Fruit fly (Drosophila melanogaster) whole organism, embryonic: ENCODE measurements around the gene Doc2.

ENCODE experiments used
- Awh ChIP-seq: fragments of 200-800 bp; sonication (Bioruptor generic); IDR thresholded peaks from 2 replicates; pipeline ENCODE4, ENCODE4 v1.3.6; 2022; ENCODE audit warnings: missing biosample characterization, missing genetic modification characterization
- CG10979 ChIP-seq: fragments of 200-800 bp; sonication (Bioruptor generic); optimal IDR thresholded peaks from 2 replicates; lab custom pipeline; 2018; ENCODE audit warnings: missing biosample characterization, mild to moderate bottlenecking, missing genetic modification characterization, moderate library complexity
- CG12104 ChIP-seq: fragments of 200-800 bp; sonication (Bioruptor generic); optimal IDR thresholded peaks from 3 replicates; lab custom pipeline; 2016; ENCODE audit warnings: missing biosample characterization, missing genetic modification characterization
- CG1233 ChIP-seq: fragments of 200-800 bp; sonication (Bioruptor generic); optimal IDR thresholded peaks from 4 replicates; lab custom pipeline; 2018; ENCODE audit warnings: missing biosample characterization, mild to moderate bottlenecking, missing genetic modification characterization
- CG12659 ChIP-seq: fragments of 200-800 bp; sonication (Bioruptor generic); optimal IDR thresholded peaks from 3 replicates; lab custom pipeline; 2017; ENCODE audit warnings: mild to moderate bottlenecking, missing biosample characterization, missing genetic modification reagents, missing genetic modification characterization
- CG13894 ChIP-seq: fragments of 200-800 bp; sonication (Bioruptor generic); optimal IDR thresholded peaks from 3 replicates; lab custom pipeline; 2018; ENCODE audit warnings: missing biosample characterization, mild to moderate bottlenecking, missing genetic modification characterization, moderate library complexity
- CG1529 ChIP-seq: fragments of 200-800 bp; sonication (Bioruptor generic); optimal IDR thresholded peaks from 3 replicates; lab custom pipeline; 2018; ENCODE audit warnings: missing biosample characterization, missing genetic modification characterization
- CG15479 ChIP-seq: fragments of 200-800 bp; sonication (Bioruptor generic); optimal IDR thresholded peaks from 3 replicates; lab custom pipeline; 2019; ENCODE audit warnings: missing biosample characterization, mild to moderate bottlenecking, missing genetic modification characterization, moderate library complexity
- CG15696 ChIP-seq: fragments of 200-800 bp; sonication (Bioruptor generic); optimal IDR thresholded peaks from 2 replicates; lab custom pipeline; 2019; ENCODE audit warnings: missing biosample characterization, mild to moderate bottlenecking, missing genetic modification characterization, moderate library complexity
- CG16813 ChIP-seq: fragments of 200-800 bp; sonication (Bioruptor generic); IDR thresholded peaks from 3 replicates; pipeline ENCODE4 v1.3.6; 2022; ENCODE audit warnings: missing biosample characterization, missing genetic modification characterization; ENCODE audit not compliant: partially characterized antibody
- CG16815 ChIP-seq: fragments of 200-800 bp; sonication (Bioruptor generic); optimal IDR thresholded peaks from 3 replicates; lab custom pipeline; 2017; ENCODE audit warnings: missing biosample characterization, mild to moderate bottlenecking, missing genetic modification characterization
- CG18619 ChIP-seq: fragments of 200-800 bp; sonication (Bioruptor generic); optimal IDR thresholded peaks from 3 replicates; lab custom pipeline; 2017; ENCODE audit warnings: missing biosample characterization, mild to moderate bottlenecking, missing genetic modification characterization
- CG2116 ChIP-seq: fragments of 200-800 bp; sonication (Bioruptor generic); optimal IDR thresholded peaks from 3 replicates; lab custom pipeline; 2018; ENCODE audit warnings: missing biosample characterization, mild to moderate bottlenecking, missing genetic modification characterization
- CG2120 ChIP-seq: fragments of 200-800 bp; sonication (Bioruptor generic); optimal IDR thresholded peaks from 3 replicates; lab custom pipeline; 2016; ENCODE audit warnings: missing biosample characterization, missing genetic modification characterization
- CG2889 ChIP-seq: fragments of 200-800 bp; sonication (Bioruptor generic); IDR thresholded peaks from 3 replicates; pipeline ENCODE4 v1.3.6; 2022; ENCODE audit warnings: missing biosample characterization, missing genetic modification characterization
- CG32767 ChIP-seq: fragments of 200-800 bp; sonication (Bioruptor generic); IDR thresholded peaks from 2 replicates; pipeline ENCODE4 v1.3.6; 2022; ENCODE audit warnings: missing biosample characterization, missing genetic modification characterization
- CG32772 ChIP-seq: fragments of 200-800 bp; sonication (Bioruptor generic); IDR thresholded peaks from 2 replicates; pipeline ENCODE4 v1.3.6; 2022; ENCODE audit warnings: missing biosample characterization, missing genetic modification characterization
- CG6854 ChIP-seq: fragments of 200-800 bp; sonication (Bioruptor generic); optimal IDR thresholded peaks from 3 replicates; lab custom pipeline; 2017; ENCODE audit warnings: missing biosample characterization, mild to moderate bottlenecking, missing genetic modification characterization
- CG7271 ChIP-seq: fragments of 200-800 bp; sonication (Bioruptor generic); optimal IDR thresholded peaks from 2 replicates; lab custom pipeline; 2018; ENCODE audit warnings: missing biosample characterization, mild to moderate bottlenecking, missing genetic modification characterization, moderate library complexity
- CG7372 ChIP-seq: fragments of 200-800 bp; sonication (Bioruptor generic); IDR thresholded peaks from 2 replicates; pipeline ENCODE4 v1.3.6; 2022; ENCODE audit warnings: missing biosample characterization, missing genetic modification characterization
- CG7786 ChIP-seq: fragments of 200-800 bp; sonication (Bioruptor generic); optimal IDR thresholded peaks from 2 replicates; lab custom pipeline; 2016; ENCODE audit warnings: missing biosample characterization, missing genetic modification characterization
- Camta ChIP-seq: fragments of 200-800 bp; sonication (Bioruptor generic); optimal IDR thresholded peaks from 2 replicates; lab custom pipeline; 2016; ENCODE audit warnings: missing biosample characterization, missing genetic modification characterization
- Dek ChIP-seq: fragments of 200-800 bp; sonication (Bioruptor generic); optimal IDR thresholded peaks from 3 replicates; lab custom pipeline; 2019; ENCODE audit warnings: missing biosample characterization, mild to moderate bottlenecking, missing genetic modification characterization, moderate library complexity
- Dref ChIP-seq: fragments of 200-800 bp; sonication (Bioruptor generic); IDR thresholded peaks from 2 replicates; pipeline ENCODE4 v1.3.6; 2022; ENCODE audit warnings: missing biosample characterization, missing genetic modification characterization
- Elba2 ChIP-seq: fragments of 200-800 bp; sonication (Bioruptor generic); optimal IDR thresholded peaks from 3 replicates; lab custom pipeline; 2016; ENCODE audit warnings: missing biosample characterization, missing genetic modification characterization
- Gug ChIP-seq: fragments of 200-800 bp; sonication (Bioruptor generic); IDR thresholded peaks from 4 replicates; pipeline ENCODE4 v1.3.6; 2022; ENCODE audit warnings: missing biosample characterization, missing genetic modification characterization
- HLHmδ ChIP-seq: fragments of 200-800 bp; sonication (Bioruptor generic); optimal IDR thresholded peaks from 2 replicates; lab custom pipeline; 2018; ENCODE audit warnings: missing biosample characterization, mild to moderate bottlenecking, missing genetic modification characterization, moderate library complexity
- Hey ChIP-seq: fragments of 200-800 bp; sonication (Bioruptor generic); optimal IDR thresholded peaks from 3 replicates; lab custom pipeline; 2018; ENCODE audit warnings: missing biosample characterization, mild to moderate bottlenecking, missing genetic modification characterization
- Hmr ChIP-seq: fragments of 200-800 bp; sonication (Bioruptor generic); optimal IDR thresholded peaks from 3 replicates; lab custom pipeline; 2017; ENCODE audit warnings: mild to moderate bottlenecking, missing biosample characterization, missing genetic modification reagents, missing genetic modification characterization
- Myb ChIP-seq: fragments of 200-800 bp; sonication (Bioruptor generic); optimal IDR thresholded peaks from 2 replicates; lab custom pipeline; 2016; ENCODE audit warnings: missing biosample characterization, missing genetic modification characterization
- Oli ChIP-seq: fragments of 200-800 bp; sonication (Bioruptor generic); optimal IDR thresholded peaks from 2 replicates; lab custom pipeline; 2018; ENCODE audit warnings: missing biosample characterization, mild to moderate bottlenecking, missing genetic modification characterization, moderate library complexity
- Rfx ChIP-seq: fragments of 200-800 bp; sonication (Bioruptor generic); IDR thresholded peaks from 2 replicates; pipeline ENCODE4 v1.3.6; 2022; ENCODE audit warnings: missing biosample characterization, missing genetic modification characterization
- Side ChIP-seq: fragments of 200-800 bp; sonication (Bioruptor generic); optimal IDR thresholded peaks from 2 replicates; lab custom pipeline; 2016; ENCODE audit warnings: missing biosample characterization, missing genetic modification characterization
- TFAM ChIP-seq: fragments of 200-800 bp; sonication (Bioruptor generic); optimal IDR thresholded peaks from 2 replicates; lab custom pipeline; 2017; ENCODE audit warnings: missing biosample characterization, missing genetic modification characterization, inconsistent platforms
- caup ChIP-seq: fragments of 200-800 bp; sonication (Bioruptor generic); optimal IDR thresholded peaks from 3 replicates; lab custom pipeline; 2017; ENCODE audit warnings: missing biosample characterization, mild to moderate bottlenecking, missing genetic modification characterization, moderate library complexity; ENCODE audit not compliant: severe bottlenecking
- chif ChIP-seq, 2 experiments: fragments of 200-800 bp; sonication (Bioruptor generic); optimal IDR thresholded peaks; 3 replicates each; lab custom pipeline; 2016; ENCODE audit warnings: missing biosample characterization in 2 of 2, missing genetic modification characterization in 2 of 2
- cwo ChIP-seq: fragments of 200-800 bp; sonication (Bioruptor generic); optimal IDR thresholded peaks from 3 replicates; lab custom pipeline; 2017; ENCODE audit warnings: missing biosample characterization, missing genetic modification characterization, mild to moderate bottlenecking, moderate library complexity, missing genetic modification reagents
- kah ChIP-seq: fragments of 200-800 bp; sonication (Bioruptor generic); optimal IDR thresholded peaks from 2 replicates; lab custom pipeline; 2018; ENCODE audit warnings: missing biosample characterization, mild to moderate bottlenecking, missing genetic modification characterization
- lab ChIP-seq: fragments of 200-800 bp; sonication (Bioruptor generic); optimal IDR thresholded peaks from 3 replicates; lab custom pipeline; 2017; ENCODE audit warnings: missing biosample characterization, missing genetic modification characterization, mild to moderate bottlenecking, moderate library complexity, missing genetic modification reagents
- lmd ChIP-seq: fragments of 200-800 bp; sonication (Bioruptor generic); IDR thresholded peaks from 2 replicates; pipeline ENCODE4 v1.3.6; 2022; ENCODE audit warnings: missing biosample characterization, missing genetic modification characterization
- lola ChIP-seq, 3 experiments: fragments of >200 bp in 2 of 3; fragments of 200-800 bp in 1 of 3; sonication (Bioruptor generic) in 1 of 3; optimal IDR thresholded peaks; 2 replicates each; lab custom pipeline; 2017 to 2019; ENCODE audit warnings: missing biosample characterization in 3 of 3, missing genetic modification characterization in 3 of 3, mild to moderate bottlenecking in 1 of 3, moderate library complexity in 1 of 3
- pnt ChIP-seq: fragments of 200-800 bp; sonication (Bioruptor generic); optimal IDR thresholded peaks from 3 replicates; lab custom pipeline; 2016; ENCODE audit warnings: missing biosample characterization, missing genetic modification characterization
- prd ChIP-seq, 3 experiments: fragments of >200 bp in 2 of 3; fragments of 200-800 bp in 1 of 3; sonication (Bioruptor generic) in 1 of 3; optimal IDR thresholded peaks in 2 of 3; IDR thresholded peaks in 1 of 3; 2 replicates in 2 of 3; 3 replicates in 1 of 3; pipeline versions ENCODE4 v1.3.6 to Lab custom; 2017 to 2022; ENCODE audit warnings: missing biosample characterization in 1 of 3, missing genetic modification characterization in 1 of 3
- sob ChIP-seq: fragments of 200-800 bp; sonication (Bioruptor generic); IDR thresholded peaks from 2 replicates; pipeline ENCODE4 v1.3.6; 2022; ENCODE audit warnings: missing biosample characterization, missing genetic modification characterization
- tll ChIP-seq, 2 experiments: fragments of 200-800 bp in 1 of 2; fragments of >200 bp in 1 of 2; sonication (Bioruptor generic) in 1 of 2; optimal IDR thresholded peaks; 2 replicates each; lab custom pipeline; 2017 to 2019; ENCODE audit warnings: missing biosample characterization in 2 of 2, missing genetic modification characterization in 2 of 2, mild to moderate bottlenecking in 1 of 2, moderate library complexity in 1 of 2
- zen ChIP-seq: fragments of 200-800 bp; sonication (Bioruptor generic); optimal IDR thresholded peaks from 3 replicates; lab custom pipeline; 2018; ENCODE audit warnings: missing biosample characterization, mild to moderate bottlenecking, missing genetic modification characterization, moderate library complexity
- zf30C ChIP-seq: fragments of 200-800 bp; sonication (Bioruptor generic); optimal IDR thresholded peaks from 3 replicates; lab custom pipeline; 2018; ENCODE audit warnings: missing biosample characterization, mild to moderate bottlenecking, missing genetic modification characterization

Doc2 gene

DNA sequence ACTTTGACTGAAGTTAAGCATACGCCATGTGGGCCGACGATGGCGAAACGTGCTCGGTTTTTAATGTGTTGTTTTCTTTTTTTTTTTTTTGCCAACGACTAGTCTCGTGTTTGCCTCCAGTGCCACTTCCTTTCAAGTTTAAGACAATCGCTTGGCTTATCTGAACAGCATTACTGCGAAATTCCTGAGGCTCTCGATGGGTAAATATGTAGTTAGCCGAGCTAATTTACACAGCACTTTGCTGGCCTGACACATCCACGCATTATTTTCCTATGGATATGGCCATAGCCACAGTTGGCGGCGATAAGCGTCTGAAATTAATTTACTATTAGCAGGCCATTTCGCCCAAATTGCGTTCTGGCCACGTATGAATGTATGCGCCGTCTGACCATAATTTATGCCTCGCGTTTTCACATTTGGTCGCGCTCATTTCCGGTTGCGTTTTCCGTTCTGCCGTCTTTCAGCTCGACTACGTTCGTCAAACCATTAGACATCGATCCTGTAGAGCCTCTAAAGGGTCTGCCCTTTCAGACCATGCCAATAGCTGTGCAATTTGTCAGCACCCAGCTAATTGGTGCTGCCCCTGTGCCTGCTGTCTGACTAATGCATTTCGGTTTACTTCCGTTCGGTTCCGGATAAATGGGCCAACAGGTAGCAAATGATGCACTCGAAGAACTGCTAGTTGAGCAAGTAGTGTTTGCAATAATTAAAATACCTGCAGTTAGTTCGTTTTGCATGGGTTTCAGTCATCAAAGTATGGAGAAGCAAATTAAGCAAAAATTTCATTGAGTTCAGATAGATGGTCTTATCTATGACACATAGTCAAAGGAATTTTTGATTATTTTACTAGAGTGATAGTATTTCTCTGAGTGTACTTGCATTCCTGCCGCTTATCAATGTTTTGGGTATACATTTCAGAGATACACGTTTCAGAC, 1.7 kb upstream of the Doc2 start (continued):
- TF ChIP-seq chif (GFP tag; optimal IDR thresholded peaks at IDR 0.05; lab: Kevin White, UChicago) (peak in 1 of 2 experiments; percentile 24), CG1529 (GFP tag; lab: Kevin White, UChicago) (no peak), pnt (GFP tag; lab: Kevin White, UChicago) (no peak), CG32772 (GFP tag; lab: Robert Waterston, UW) (no peak), CG32767 (no peak), CG7786 (GFP tag; lab: Kevin White, UChicago) (no peak), kah (no peak), lab (GFP tag; lab: Kevin White, UChicago) (peak; percentile 51), CG2120 (GFP tag; lab: Kevin White, UChicago) (peak; percentile 11), Rfx (GFP tag; lab: Robert Waterston, UW) (peak; percentile 50; the same call in 1 of the 2 replicates), Side (GFP tag; lab: Kevin White, UChicago) (no peak), zf30C (GFP tag; lab: Kevin White, UChicago) (peak; percentile 79), CG2889 (no peak), lola (GFP tag; optimal IDR thresholded peaks at IDR 0.05; lab: Kevin White, UChicago) (peak in 1 of 3 experiments; percentile 28), Dref (0 out of 2 replicates have a peak, but pooled peaks have one; percentile 19), CG16815 (GFP tag; lab: Kevin White, UChicago) (no peak), Hey (tag; lab: Kevin White, UChicago) (no peak), sob (GFP tag; lab: Robert Waterston, UW) (no peak), CG6854 (GFP tag; lab: Kevin White, UChicago) (no peak), Camta (GFP tag; lab: Kevin White, UChicago) (no peak), CG15479 (GFP tag; lab: Kevin White, UChicago) (peak; percentile 76), Dek (tag; lab: Kevin White, UChicago) (no peak), Hmr (GFP tag; lab: Kevin White, UChicago) (peak; percentile 34), CG7271 (peak; percentile 58), Gug (GFP tag; lab: Robert Waterston, UW) (no peak), CG13894 (tag; lab: Kevin White, UChicago) (no peak), CG12659 (GFP tag; lab: Kevin White, UChicago) (no peak), CG2116 (GFP tag; lab: Kevin White, UChicago) (no peak), CG10979 (peak; percentile 16), caup (GFP tag; lab: Kevin White, UChicago) (peak; percentile 23), CG12104 (GFP tag; lab: Kevin White, UChicago) (no peak), TFAM (GFP tag; lab: Kevin White, UChicago) (no peak), CG16813 (GFP tag; lab: Robert Waterston, UW) (no peak), CG18619 (GFP tag; lab: Kevin White, UChicago) (no peak), prd (optimal IDR thresholded peaks at IDR 0.05; lab: Kevin White, UChicago) (no peak), prd (GFP tag; IDR thresholded peaks at IDR 0.05; lab: Robert Waterston, UW) (peak; percentile 81), Elba2 (peak; percentile 62), HLHmδ (GFP tag; lab: Kevin White, UChicago) (no peak), Oli (no peak), lmd (0 out of 2 replicates have a peak, but pooled peaks have one; percentile 6), tll (GFP tag; optimal IDR thresholded peaks at IDR 0.05; lab: Kevin White, UChicago) (peak; percentile 3 to 72), CG1233 (GFP tag; lab: Kevin White, UChicago) (no peak), cwo (peak; percentile 26), CG15696 (tag; lab: Kevin White, UChicago) (peak; percentile 51), Myb (GFP tag; lab: Kevin White, UChicago) (no peak), zen (tag; lab: Kevin White, UChicago) (peak; percentile 98), Awh (GFP tag; lab: Robert Waterston, UW) (no peak), CG7372 (GFP tag; lab: Robert Waterston, UW) (0 out of 2 replicates have a peak, but pooled peaks have one; percentile 15)
